Worm (Caenorhabditis elegans): ENCODE results near the gene C25F9.13.

The C25F9.13 gene

ce11 chrV:19380968-19381367 is 17.8 kb downstream of the C25F9.13 start, which contains the start of gene srw-84:
TSS of gene srw-84 (plus strand) at chrV:19381268.
- TF ChIP-seq unc-62 (GFP tag; optimal IDR thresholded peaks at IDR 0.05), result no peak
- no peak for TF ChIP-seq elt-1 (tag; optimal IDR thresholded peaks at IDR 0.05)
- TF ChIP-seq mbf-1 (tag; optimal IDR thresholded peaks at IDR 0.05), result no peak
- no peak for TF ChIP-seq unc-55 (GFP tag; optimal IDR thresholded peaks at IDR 0.05)
- no peak for TF ChIP-seq nhr-10 (tag; optimal IDR thresholded peaks at IDR 0.05)
- TF ChIP-seq lsy-2 (tag; optimal IDR thresholded peaks at IDR 0.05), result no peak
- TF ChIP-seq elt-3 (tag; optimal IDR thresholded peaks at IDR 0.05), result no peak
- TF ChIP-seq snpc-4 (tag; optimal IDR thresholded peaks at IDR 0.05), result no peak
- TF ChIP-seq aly-2 (tag; optimal IDR thresholded peaks at IDR 0.05), result no peak
- no peak for TF ChIP-seq lin-13 (GFP tag; optimal IDR thresholded peaks at IDR 0.05)
- TF ChIP-seq zag-1 (tag; optimal IDR thresholded peaks at IDR 0.05), result no peak
- no peak for TF ChIP-seq mdl-1 (tag; optimal IDR thresholded peaks at IDR 0.05)
- TF ChIP-seq ZK546.5 (tag; optimal IDR thresholded peaks at IDR 0.05), result no peak
- TF ChIP-seq lin-11 (tag; optimal IDR thresholded peaks at IDR 0.05), result no peak
- no peak for TF ChIP-seq unc-39 (tag; optimal IDR thresholded peaks at IDR 0.05)
- TF ChIP-seq nhr-21 (tag; optimal IDR thresholded peaks at IDR 0.05), result no peak

DNA sequence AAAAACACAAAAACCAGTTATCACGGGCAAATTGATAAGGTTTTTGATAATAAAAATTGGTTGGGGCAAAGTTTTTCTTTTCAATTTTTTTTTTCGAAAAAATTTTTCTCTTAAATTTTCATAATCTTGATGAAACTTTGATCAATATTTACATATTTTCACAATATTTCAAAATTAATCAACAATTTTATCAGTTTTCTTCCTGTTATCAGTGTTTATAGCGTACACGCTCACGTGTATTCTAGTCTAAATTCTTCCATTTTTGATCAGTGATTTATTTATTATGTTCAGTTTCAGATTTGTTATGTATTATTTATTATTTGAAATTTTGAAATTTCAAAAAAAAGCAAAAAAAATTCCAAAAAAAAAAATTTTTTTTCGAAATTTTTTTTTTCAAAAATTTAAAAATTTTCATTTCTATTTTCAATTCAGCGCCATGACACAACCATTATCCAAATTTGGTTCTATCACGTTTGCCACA is 21.7 kb downstream of the C25F9.13 start, which contains the start of gene nceh-1:
TSS of gene nceh-1 (plus strand) at position 431 of the 481 bp plus-strand sequence.
- TF ChIP-seq skn-1 (tag; optimal IDR thresholded peaks at IDR 0.05) (no peak), ztf-11 (tag; optimal IDR thresholded peaks at IDR 0.05) (no peak), mbf-1 (tag; optimal IDR thresholded peaks at IDR 0.05) (no peak), fos-1 (tag; optimal IDR thresholded peaks at IDR 0.05) (peak; percentile 42), ztf-1 (GFP tag; conservative IDR thresholded peaks at IDR 0.05) (no peak), nhr-21 (tag; optimal IDR thresholded peaks at IDR 0.05) (no peak), aly-2 (tag; optimal IDR thresholded peaks at IDR 0.05) (no peak), nhr-129 (tag; optimal IDR thresholded peaks at IDR 0.05) (no peak)

- TF ChIP-seq blmp-1 (tag; optimal IDR thresholded peaks at IDR 0.05; ENCODE audit: insufficient read depth), result no peak
- no peak for TF ChIP-seq nhr-21 (tag; optimal IDR thresholded peaks at IDR 0.05)
- no peak for TF ChIP-seq nhr-12 (tag; optimal IDR thresholded peaks at IDR 0.05)
- TF ChIP-seq nhr-10 (tag; optimal IDR thresholded peaks at IDR 0.05), result no peak
- TF ChIP-seq aly-2 (tag; optimal IDR thresholded peaks at IDR 0.05), result no peak
- no peak for TF ChIP-seq unc-62 (GFP tag; optimal IDR thresholded peaks at IDR 0.05)
- TF ChIP-seq ceh-16 (tag; optimal IDR thresholded peaks at IDR 0.05), result no peak
- no peak for TF ChIP-seq ceh-82 (tag; optimal IDR thresholded peaks at IDR 0.05)
- no peak for TF ChIP-seq dmd-4 (tag; optimal IDR thresholded peaks at IDR 0.05)
- no peak for TF ChIP-seq nhr-11 (tag; optimal IDR thresholded peaks at IDR 0.05)
- TF ChIP-seq nhr-129 (tag; optimal IDR thresholded peaks at IDR 0.05), result no peak
- TF ChIP-seq unc-55 (GFP tag; optimal IDR thresholded peaks at IDR 0.05), result no peak
- no peak for TF ChIP-seq nhr-237 (tag; optimal IDR thresholded peaks at IDR 0.05)
- TF ChIP-seq lin-11 (tag; optimal IDR thresholded peaks at IDR 0.05), result no peak
- no peak for TF ChIP-seq gmeb-1 (tag; optimal IDR thresholded peaks at IDR 0.05)
- TF ChIP-seq elt-3 (tag; optimal IDR thresholded peaks at IDR 0.05), result no peak
- TF ChIP-seq fos-1 (tag; optimal IDR thresholded peaks at IDR 0.05), result no peak
- TF ChIP-seq mdl-1 (tag; optimal IDR thresholded peaks at IDR 0.05), result no peak
- TF ChIP-seq egl-27 (tag; optimal IDR thresholded peaks at IDR 0.05), result no peak
- no peak for TF ChIP-seq ztf-1 (GFP tag; conservative IDR thresholded peaks at IDR 0.05)
These were observed 27.0 kb downstream of the C25F9.13 start for ce11 chrV:19371777-19372176.

- TF ChIP-seq ZK546.5 (tag; optimal IDR thresholded peaks at IDR 0.05), result no peak
- no peak for TF ChIP-seq unc-55 (GFP tag; optimal IDR thresholded peaks at IDR 0.05)
- TF ChIP-seq nhr-21 (tag; optimal IDR thresholded peaks at IDR 0.05), result no peak
- TF ChIP-seq nhr-10 (tag; optimal IDR thresholded peaks at IDR 0.05), result no peak
- no peak for TF ChIP-seq Y55F3AM.14 (GFP tag; optimal IDR thresholded peaks at IDR 0.05)
- no peak for TF ChIP-seq sem-4 (tag; optimal IDR thresholded peaks at IDR 0.05)
These were observed 27.5 kb downstream of the C25F9.13 start, which contains the start of gene Y43F8A.2 for ce11 chrV:19371253-19371652. TSS of gene Y43F8A.2 (plus strand) at chrV:19371553.

ce11 chrV:19370189-19370588 is 28.6 kb downstream of the C25F9.13 start, which contains the start of gene Y43F8A.1:
TSS of gene Y43F8A.1 (plus strand) at chrV:19370489.
- TF ChIP-seq egl-27 (tag; optimal IDR thresholded peaks at IDR 0.05), result no peak
- no peak for TF ChIP-seq skn-1 (tag; optimal IDR thresholded peaks at IDR 0.05)
- TF ChIP-seq crh-2 (tag; optimal IDR thresholded peaks at IDR 0.05), result no peak
- TF ChIP-seq dmd-4 (tag; optimal IDR thresholded peaks at IDR 0.05), result no peak
- TF ChIP-seq sma-3 (GFP tag; optimal IDR thresholded peaks at IDR 0.05), result no peak
- no peak for TF ChIP-seq ama-1 (optimal IDR thresholded peaks at IDR 0.05)
- TF ChIP-seq fos-1 (tag; optimal IDR thresholded peaks at IDR 0.05), result no peak
- no peak for TF ChIP-seq alr-1 (tag; optimal IDR thresholded peaks at IDR 0.05)
- TF ChIP-seq nhr-11 (tag; optimal IDR thresholded peaks at IDR 0.05), result no peak
- no peak for TF ChIP-seq mdl-1 (tag; optimal IDR thresholded peaks at IDR 0.05)
